Worm (Caenorhabditis elegans): ENCODE measurements around the gene pqn-84.

pqn-84 gene

ce11 chrIII:11746718-11747117 is 46.7 kb downstream of the pqn-84 start, which contains the start of gene mrt-2 (continued):
- TF ChIP-seq lim-6 (tag; optimal IDR thresholded peaks at IDR 0.05) (no peak), Y22D7AL.16 (tag; optimal IDR thresholded peaks at IDR 0.05) (no peak), ceh-31 (tag; optimal IDR thresholded peaks at IDR 0.05) (peak; percentile 96), zip-5 (tag; optimal IDR thresholded peaks at IDR 0.05) (peak; percentile 80), unc-86 (tag; optimal IDR thresholded peaks at IDR 0.05) (no peak), lin-11 (tag; optimal IDR thresholded peaks at IDR 0.05) (no peak), unc-3 (GFP tag; conservative IDR thresholded peaks at IDR 0.05) (no peak), unc-3 (tag; optimal IDR thresholded peaks at IDR 0.05) (no peak), dve-1 (tag; optimal IDR thresholded peaks at IDR 0.05) (no peak), ceh-19 (GFP tag; optimal IDR thresholded peaks at IDR 0.05) (no peak), fax-1 (tag; optimal IDR thresholded peaks at IDR 0.05) (peak; percentile 49), ceh-9 (tag; optimal IDR thresholded peaks at IDR 0.05) (no peak), hlh-8 (tag; optimal IDR thresholded peaks at IDR 0.05) (peak; percentile 77), ceh-30 (tag; optimal IDR thresholded peaks at IDR 0.05) (no peak), ceh-6 (GFP tag; optimal IDR thresholded peaks at IDR 0.05) (no peak), hlh-30 (tag; optimal IDR thresholded peaks at IDR 0.05; ENCODE audit: insufficient read depth) (no peak), F13H6.1 (tag; optimal IDR thresholded peaks at IDR 0.05) (peak; percentile 46), fkh-6 (tag; optimal IDR thresholded peaks at IDR 0.05) (peak; percentile 11), ets-4 (tag; optimal IDR thresholded peaks at IDR 0.05) (peak; percentile 96), ztf-16 (tag; optimal IDR thresholded peaks at IDR 0.05) (peak; percentile 40), nhr-232 (tag; optimal IDR thresholded peaks at IDR 0.05) (no peak), ceh-22 (tag; optimal IDR thresholded peaks at IDR 0.05) (no peak), unc-42 (tag; optimal IDR thresholded peaks at IDR 0.05) (peak; percentile 71), pha-2 (tag; optimal IDR thresholded peaks at IDR 0.05) (no peak), tbx-7 (tag; optimal IDR thresholded peaks at IDR 0.05) (peak; percentile 86), unc-55 (GFP tag; optimal IDR thresholded peaks at IDR 0.05) (peak; percentile 6), elt-2 (tag; optimal IDR thresholded peaks at IDR 0.05) (peak; percentile 55), elt-4 (tag; optimal IDR thresholded peaks at IDR 0.05) (no peak), gmeb-2 (tag; optimal IDR thresholded peaks at IDR 0.05) (peak; percentile 23), syd-9 (tag; optimal IDR thresholded peaks at IDR 0.05) (no peak), pqm-1 (tag; optimal IDR thresholded peaks at IDR 0.05) (peak; percentile 43), eyg-1 (tag; optimal IDR thresholded peaks at IDR 0.05) (peak; percentile 26), ref-2 (tag; optimal IDR thresholded peaks at IDR 0.05) (peak; percentile 83), ceh-14 (tag; optimal IDR thresholded peaks at IDR 0.05) (peak; percentile 71), K09A11.1 (tag; optimal IDR thresholded peaks at IDR 0.05; ENCODE audit: insufficient read depth) (no peak), ama-1 (optimal IDR thresholded peaks at IDR 0.05) (no peak), nfya-1 (tag; optimal IDR thresholded peaks at IDR 0.05) (peak; percentile 15), pax-1 (tag; optimal IDR thresholded peaks at IDR 0.05) (no peak), C08G9.2 (tag; optimal IDR thresholded peaks at IDR 0.05) (peak; percentile 95), hlh-15 (tag; optimal IDR thresholded peaks at IDR 0.05) (no peak), ceh-18 (tag; optimal IDR thresholded peaks at IDR 0.05) (peak; percentile 29), ahr-1 (tag; optimal IDR thresholded peaks at IDR 0.05) (no peak), hlh-6 (tag; optimal IDR thresholded peaks at IDR 0.05) (no peak), C38D4.7 (GFP tag; optimal IDR thresholded peaks at IDR 0.05) (no peak), pha-4 (tag; optimal IDR thresholded peaks at IDR 0.05) (no peak), pros-1 (tag; optimal IDR thresholded peaks at IDR 0.05) (no peak), sdc-2 (tag; optimal IDR thresholded peaks at IDR 0.05) (no peak), ceh-45 (GFP tag; IDR thresholded peaks at IDR 0.05) (no peak), mec-3 (tag; optimal IDR thresholded peaks at IDR 0.05; ENCODE audit: borderline replicate concordance) (peak; percentile 74), hlh-13 (GFP tag; optimal IDR thresholded peaks at IDR 0.05) (no peak)

Data from whole organism, late embryonic.